Fruit fly (Drosophila melanogaster) whole organism: ENCODE results near the gene tctn.

Experiments used
- CG8478 ChIP-seq: fragments of >200 bp; optimal IDR thresholded peaks from 2 replicates; lab custom pipeline; 2018; ENCODE audit warnings: inconsistent platforms
- EcR ChIP-seq, 2 experiments: fragments of >200 bp; optimal IDR thresholded peaks; 2 replicates each; lab custom pipeline; 2017; ENCODE audit warnings: missing biosample characterization in 2 of 2, missing genetic modification characterization in 2 of 2, missing genetic modification reagents in 2 of 2
- pan ChIP-seq: fragments of >200 bp; optimal IDR thresholded peaks from 2 replicates; lab custom pipeline; 2017
- psq ChIP-seq: fragments of >200 bp; optimal IDR thresholded peaks from 2 replicates; lab custom pipeline; 2017
- usp ChIP-seq: fragments of >200 bp; optimal IDR thresholded peaks from 2 replicates; lab custom pipeline; 2017; ENCODE audit warnings: missing biosample characterization, missing genetic modification characterization, mixed read lengths

Gene tctn

dm6 chr2L:6081134-6081832 lies 49.2 kb downstream of the tctn start:
- TF ChIP-seq EcR (GFP tag; optimal IDR thresholded peaks at IDR 0.05; lab: Kevin White, UChicago) (peak in 1 of 2 experiments; percentile 71), pan (lab: Kevin White, UChicago) (no peak)

dm6 chr2L:6080329-6080728 lies 50.1 kb downstream of the tctn start:
- no peak for TF ChIP-seq usp (GFP tag; lab: Kevin White, UChicago)
- TF ChIP-seq CG8478 (lab: Kevin White, UChicago), result no peak
- TF ChIP-seq pan (lab: Kevin White, UChicago), result no peak

- TF ChIP-seq EcR (GFP tag; optimal IDR thresholded peaks at IDR 0.05; lab: Kevin White, UChicago), result peak; percentile 99 to 100
- no peak for TF ChIP-seq psq (lab: Kevin White, UChicago)
These were observed 51.6 kb downstream of the tctn start for dm6 chr2L:6078757-6079351.
